Fruit fly (Drosophila melanogaster): Measurements from ENCODE around the gene cad.

The cad gene

DNA sequence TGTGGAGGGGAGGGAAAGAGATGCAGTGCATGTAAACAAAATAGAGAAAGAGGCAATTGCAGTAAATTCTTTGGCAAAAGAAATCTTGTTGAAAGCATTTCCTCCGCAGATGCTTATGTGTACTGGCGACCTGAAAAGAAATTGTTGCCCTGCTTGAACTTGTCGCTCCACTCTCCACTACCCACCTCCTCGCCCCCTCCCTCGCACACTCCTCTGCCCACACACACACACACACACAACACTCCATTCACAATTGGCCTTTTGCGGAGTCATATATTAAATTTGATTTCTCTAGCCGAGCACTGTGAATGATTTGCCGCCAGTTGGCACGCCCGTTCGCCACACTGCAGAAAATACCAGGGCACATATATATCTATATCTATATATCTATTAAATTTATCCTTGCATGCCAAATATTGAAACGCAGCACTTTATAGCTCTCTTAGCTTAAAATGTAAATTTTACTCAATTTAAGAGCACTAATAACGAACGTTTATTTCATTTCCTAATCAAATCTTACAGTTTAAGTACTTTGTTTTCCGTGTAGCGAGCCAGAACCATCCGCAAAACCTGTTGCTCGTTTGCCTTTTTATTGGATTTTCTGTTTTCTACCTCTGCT, 11.6 kb upstream of the cad start (continued):
- TF ChIP-seq Elba2 (GFP tag; optimal IDR thresholded peaks at IDR 0.05) (no peak), tap (tag; optimal IDR thresholded peaks at IDR 0.05) (peak; percentile 39), tna (GFP tag; IDR thresholded peaks at IDR 0.05; ENCODE audit: partially characterized antibody) (no peak), CG8290 (GFP tag; optimal IDR thresholded peaks at IDR 0.05) (no peak), CG8290 (tag; optimal IDR thresholded peaks at IDR 0.05) (peak in 1 of 2 experiments; percentile 35), grau (tag; optimal IDR thresholded peaks at IDR 0.05) (peak; percentile 74), cad (GFP tag; optimal IDR thresholded peaks at IDR 0.05) (no peak), CG4328 (GFP tag; optimal IDR thresholded peaks at IDR 0.05) (peak; percentile 12), NfI (GFP tag; optimal IDR thresholded peaks at IDR 0.05) (peak; percentile 67), Hr51 (GFP tag; optimal IDR thresholded peaks at IDR 0.05) (peak; percentile 41 to 60), cas (GFP tag; IDR thresholded peaks at IDR 0.05) (peak; percentile 61), CG17328 (GFP tag; IDR thresholded peaks at IDR 0.05) (peak; percentile 6; the same call in 1 of the 2 replicates), sim (GFP tag; IDR thresholded peaks at IDR 0.05) (no peak), CG12769 (tag; optimal IDR thresholded peaks at IDR 0.05) (peak; percentile 69), CG3163 (GFP tag; optimal IDR thresholded peaks at IDR 0.05) (no peak), Dfd (GFP tag; optimal IDR thresholded peaks at IDR 0.05) (no peak), bigmax (GFP tag; optimal IDR thresholded peaks at IDR 0.05) (no peak), pzg (GFP tag; optimal IDR thresholded peaks at IDR 0.05) (no peak), NK7.1 (GFP tag; optimal IDR thresholded peaks at IDR 0.05) (peak; percentile 49), CG32772 (GFP tag; IDR thresholded peaks at IDR 0.05) (peak; percentile 64), CG15601 (tag; optimal IDR thresholded peaks at IDR 0.05) (no peak), Vsx1 (GFP tag; optimal IDR thresholded peaks at IDR 0.05) (peak; percentile 48), Neu2 (GFP tag; optimal IDR thresholded peaks at IDR 0.05; ENCODE audit: borderline replicate concordance) (peak; percentile 10), repo (GFP tag; optimal IDR thresholded peaks at IDR 0.05) (peak; percentile 20), CG15011 (GFP tag; optimal IDR thresholded peaks at IDR 0.05) (peak; percentile 58), aop (GFP tag; IDR thresholded peaks at IDR 0.05) (no peak), fd3F (GFP tag; optimal IDR thresholded peaks at IDR 0.05) (peak; percentile 46), sd (tag; optimal IDR thresholded peaks at IDR 0.05) (no peak), CG14667 (GFP tag; IDR thresholded peaks at IDR 0.05) (peak; percentile 38; the same call in 1 of the 2 replicates), fd102C (GFP tag; optimal IDR thresholded peaks at IDR 0.05) (no peak), lab (GFP tag; optimal IDR thresholded peaks at IDR 0.05) (peak; percentile 84), gfzf (GFP tag; optimal IDR thresholded peaks at IDR 0.05) (no peak), nom (GFP tag; optimal IDR thresholded peaks at IDR 0.05) (peak; percentile 42), gsb (GFP tag; IDR thresholded peaks at IDR 0.05) (peak; percentile 76), pan (optimal IDR thresholded peaks at IDR 0.05) (no peak), pan (GFP tag; optimal IDR thresholded peaks at IDR 0.05 in 1 of 2, IDR thresholded peaks at IDR 0.05 in 1 of 2) (peak in 1 of 2 experiments; percentile 74), Atf3 (GFP tag; optimal IDR thresholded peaks at IDR 0.05) (no peak), CG10979 (tag; optimal IDR thresholded peaks at IDR 0.05) (peak; percentile 68), CG14014 (GFP tag; IDR thresholded peaks at IDR 0.05) (peak; percentile 84), CG13123 (GFP tag; optimal IDR thresholded peaks at IDR 0.05) (no peak), slp2 (GFP tag; optimal IDR thresholded peaks at IDR 0.05) (peak; percentile 58), Atf-2 (GFP tag; optimal IDR thresholded peaks at IDR 0.05) (peak; percentile 30), Sin3A (optimal IDR thresholded peaks at IDR 0.05) (no peak), ab (GFP tag; optimal IDR thresholded peaks at IDR 0.05) (no peak), CG12071 (GFP tag; optimal IDR thresholded peaks at IDR 0.05) (peak; percentile 47), zfh1 (GFP tag; IDR thresholded peaks at IDR 0.05) (peak; percentile 62; the same call in 2 of the 3 replicates), ro (GFP tag; IDR thresholded peaks at IDR 0.05) (0 out of 2 replicates have a peak, but pooled peaks have one; percentile 18), Usf (GFP tag; optimal IDR thresholded peaks at IDR 0.05) (peak; percentile 2), CG10267 (tag; optimal IDR thresholded peaks at IDR 0.05) (peak; percentile 63), Ssrp (tag; optimal IDR thresholded peaks at IDR 0.05) (peak; percentile 34), crc (GFP tag; optimal IDR thresholded peaks at IDR 0.05) (peak; percentile 46)

Data from whole organism, embryonic.